Worm (Caenorhabditis elegans) whole organism, L4/young adult: Measurements from ENCODE around the gene B0496.11.

Experiments
- dao-5 ChIP-seq: sonication (generic microtip); optimal IDR thresholded peaks from 2 replicates; lab custom pipeline; 2016; ENCODE audit warnings: missing genotype, missing genetic modification characterization, moderate library complexity, missing compliant biosample characterization
- him-1 ChIP-seq: sonication (generic microtip); optimal IDR thresholded peaks from 2 replicates; lab custom pipeline; 2016; ENCODE audit warnings: missing genotype, missing genetic modification reagents, missing genetic modification characterization, missing compliant biosample characterization

ce11 chrIV:7389719-7390118, 44.0 kb downstream of the B0496.11 start:
- TF ChIP-seq dao-5 (tag; lab: Kevin White, UChicago) (no peak), him-1 (no peak)
